Worm (Caenorhabditis elegans) whole organism, early embryonic: ENCODE results near the gene M199.134.

ENCODE experiments used
- B0310.2 ChIP-seq: sonication (generic microtip); optimal IDR thresholded peaks from 2 replicates; lab custom pipeline; 2016; ENCODE audit warnings: mild to moderate bottlenecking, missing genetic modification characterization, missing compliant biosample characterization
- aly-1 ChIP-seq: sonication (generic microtip); optimal IDR thresholded peaks from 2 replicates; lab custom pipeline; 2016; ENCODE audit warnings: missing genetic modification characterization, missing compliant biosample characterization
- ama-1 ChIP-seq: fragments of 150-350 bp; optimal IDR thresholded peaks from 2 replicates; lab custom pipeline; 2014
- ceh-13 ChIP-seq: fragments of 200-800 bp; sonication (Bioruptor generic); optimal IDR thresholded peaks from 2 replicates; lab custom pipeline; 2018; ENCODE audit warnings: mild to moderate bottlenecking, missing genetic modification characterization, missing compliant biosample characterization
- ceh-36 ChIP-seq: sonication (generic microtip); optimal IDR thresholded peaks from 2 replicates; lab custom pipeline; 2016; ENCODE audit warnings: missing genetic modification characterization, inconsistent platforms, missing compliant biosample characterization
- hmbx-1 ChIP-seq: sonication (generic microtip); optimal IDR thresholded peaks from 2 replicates; lab custom pipeline; 2016; ENCODE audit warnings: mild to moderate bottlenecking, missing genetic modification characterization, missing compliant biosample characterization
- hmg-4 ChIP-seq: fragments of 200-800 bp; sonication (Bioruptor generic); optimal IDR thresholded peaks from 2 replicates; lab custom pipeline; 2018; ENCODE audit warnings: mild to moderate bottlenecking, missing genetic modification characterization, missing compliant biosample characterization
- hnd-1 ChIP-seq: sonication (generic microtip); optimal IDR thresholded peaks from 2 replicates; lab custom pipeline; 2016; ENCODE audit warnings: missing genetic modification characterization, missing compliant biosample characterization
- pes-1 ChIP-seq: fragments of 200-800 bp; sonication (Bioruptor generic); IDR thresholded peaks from 2 replicates; pipeline ENCODE4 v1.3.6; 2022; ENCODE audit warnings: missing genetic modification reagents, missing genetic modification characterization, missing compliant biosample characterization
- scrt-1 ChIP-seq: fragments of 200-800 bp; sonication (Bioruptor generic); IDR thresholded peaks from 2 replicates; pipeline ENCODE4 v1.3.6; 2022; ENCODE audit warnings: missing genetic modification characterization, missing compliant biosample characterization
- sea-1 ChIP-seq: fragments of 200-800 bp; sonication (Bioruptor generic); conservative IDR thresholded peaks from 2 replicates; pipeline ENCODE4 v1.3.6; 2022; ENCODE audit warnings: missing genetic modification characterization, missing compliant biosample characterization
- tbx-11 ChIP-seq: fragments of 200-800 bp; sonication (Bioruptor generic); IDR thresholded peaks from 2 replicates; pipeline ENCODE4 v1.3.6; 2022; ENCODE audit warnings: missing genetic modification characterization, missing compliant biosample characterization
- tbx-37 ChIP-seq: fragments of 200-800 bp; sonication (Bioruptor generic); conservative IDR thresholded peaks from 2 replicates; pipeline ENCODE4 v1.3.6; 2022; ENCODE audit warnings: missing genetic modification reagents, missing genetic modification characterization, missing compliant biosample characterization

DNA sequence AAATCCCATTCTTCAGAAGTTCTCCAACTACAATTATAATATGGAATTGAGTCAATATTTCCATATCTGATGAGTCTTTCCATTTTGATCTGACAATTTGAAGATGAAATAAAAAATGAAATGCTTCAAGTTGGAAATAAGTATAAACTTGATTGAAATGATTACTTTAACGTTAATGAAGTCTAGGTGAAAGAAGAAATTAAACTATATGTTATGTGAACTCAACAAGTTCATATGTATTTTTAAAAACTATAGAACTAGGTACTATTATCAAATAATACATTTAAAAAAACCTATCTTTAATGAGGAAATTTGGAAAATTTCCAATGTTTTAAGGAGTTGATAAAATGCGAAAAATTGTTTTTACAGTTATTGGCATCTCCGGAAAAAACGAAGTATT is 14.7 kb downstream of the M199.134 start, which contains the start of gene srt-49:
- TF ChIP-seq hmbx-1 (tag; lab: Kevin White, UChicago) = no peak
- TF ChIP-seq scrt-1 (GFP tag; lab: Robert Waterston, UW) = no peak
- no peak for TF ChIP-seq hnd-1 (tag; lab: Kevin White, UChicago)
- TF ChIP-seq B0310.2 = no peak
- no peak for TF ChIP-seq ama-1
- TF ChIP-seq aly-1 (tag; lab: Kevin White, UChicago) = no peak
- TF ChIP-seq tbx-11 = no peak
- TF ChIP-seq pes-1 (GFP tag; lab: Robert Waterston, UW) = no peak
- no peak for TF ChIP-seq sea-1
- TF ChIP-seq ceh-36 (tag; lab: Kevin White, UChicago) = no peak
- no peak for TF ChIP-seq hmg-4
- TF ChIP-seq tbx-37 = no peak
- no peak for TF ChIP-seq ceh-13
